Worm (Caenorhabditis elegans) whole organism, L1 larva: ENCODE measurements around the gene csn-6.
A peak's percentile ranks its signal among the peaks of the same experiment; 100 is the strongest.

Experiments
- C16A3.4 ChIP-seq: fragments of 150-350 bp; optimal IDR thresholded peaks from 2 replicates; lab custom pipeline; 2014; ENCODE audit warnings: missing biosample characterization, missing genetic modification characterization
- C34B4.2 ChIP-seq: sonication (generic microtip); optimal IDR thresholded peaks from 2 replicates; lab custom pipeline; 2017; ENCODE audit warnings: mild to moderate bottlenecking, missing genetic modification characterization, missing compliant biosample characterization
- F16B12.6 ChIP-seq: fragments of 150-350 bp; optimal IDR thresholded peaks from 2 replicates; lab custom pipeline; 2014; ENCODE audit warnings: missing biosample characterization, missing genetic modification characterization
- aha-1 ChIP-seq: fragments of 150-350 bp; optimal IDR thresholded peaks from 2 replicates; lab custom pipeline; 2014; ENCODE audit warnings: missing biosample characterization, missing genetic modification characterization
- alr-1 ChIP-seq: fragments of 200-800 bp; sonication (Bioruptor generic); optimal IDR thresholded peaks from 2 replicates; lab custom pipeline; 2018; ENCODE audit warnings: borderline replicate concordance, mild to moderate bottlenecking, missing genetic modification characterization, missing compliant biosample characterization
- aly-2 ChIP-seq: fragments of 150-350 bp; optimal IDR thresholded peaks from 2 replicates; lab custom pipeline; 2014; ENCODE audit warnings: missing biosample characterization, missing genetic modification characterization
- ceh-82 ChIP-seq, 3 experiments: fragments of 150-350 bp in 1 of 3; sonication (generic microtip) in 2 of 3; optimal IDR thresholded peaks; 2 replicates each; lab custom pipeline; 2014 to 2017; ENCODE audit warnings: missing biosample characterization in 3 of 3, missing genetic modification characterization in 3 of 3
- ceh-88 ChIP-seq: fragments of 200-800 bp; sonication (Bioruptor generic); IDR thresholded peaks from 2 replicates; pipeline ENCODE4 v1.3.6; 2022; ENCODE audit warnings: missing genetic modification characterization, missing compliant biosample characterization
- ces-1 ChIP-seq: fragments of 150-350 bp; optimal IDR thresholded peaks from 2 replicates; lab custom pipeline; 2014; ENCODE audit warnings: missing biosample characterization, missing genetic modification reagents, missing genetic modification characterization
- dpl-1 ChIP-seq, 3 experiments: fragments of 150-350 bp in 2 of 3; sonication (generic microtip) in 1 of 3; optimal IDR thresholded peaks; 2 replicates each; lab custom pipeline; 2014 to 2017; ENCODE audit warnings: missing biosample characterization in 3 of 3, missing genetic modification characterization in 3 of 3, missing genetic modification reagents in 3 of 3
- dsc-1 ChIP-seq: sonication (generic microtip); optimal IDR thresholded peaks from 2 replicates; lab custom pipeline; 2016; ENCODE audit warnings: mild to moderate bottlenecking, missing genetic modification characterization, missing compliant biosample characterization
- efl-1 ChIP-seq, 4 experiments: fragments of 150-350 bp; optimal IDR thresholded peaks in 3 of 4; peaks in 1 of 4; 1 replicate in 1 of 4; 2 replicates in 3 of 4; lab custom pipeline; 2014; ENCODE audit warnings: missing biosample characterization in 2 of 4, missing genetic modification characterization in 2 of 4, missing genetic modification reagents in 2 of 4
- egl-13 ChIP-seq: sonication (generic microtip); optimal IDR thresholded peaks from 2 replicates; lab custom pipeline; 2016; ENCODE audit warnings: missing genotype, missing genetic modification reagents, missing genetic modification characterization, missing compliant biosample characterization
- elt-2 ChIP-seq: sonication (generic microtip); optimal IDR thresholded peaks from 2 replicates; lab custom pipeline; 2016; ENCODE audit warnings: missing genetic modification characterization, mild to moderate bottlenecking, inconsistent platforms, missing compliant biosample characterization, missing genetic modification reagents
- ets-5 ChIP-seq: fragments of 200-800 bp; sonication (Bioruptor generic); IDR thresholded peaks from 2 replicates; pipeline ENCODE4 v1.3.6; 2022; ENCODE audit warnings: missing genetic modification characterization, missing compliant biosample characterization
- fkh-4 ChIP-seq: sonication (generic microtip); optimal IDR thresholded peaks from 2 replicates; lab custom pipeline; 2016; ENCODE audit warnings: missing compliant biosample characterization, missing genetic modification characterization, borderline replicate concordance
- fkh-8 ChIP-seq: sonication (generic microtip); optimal IDR thresholded peaks from 2 replicates; lab custom pipeline; 2016; ENCODE audit warnings: mild to moderate bottlenecking, missing genetic modification characterization, missing compliant biosample characterization
- fos-1 ChIP-seq: fragments of 150-350 bp; optimal IDR thresholded peaks from 2 replicates; lab custom pipeline; 2014; ENCODE audit warnings: missing biosample characterization, missing genetic modification characterization
- grh-1 ChIP-seq: fragments of 200-800 bp; sonication (Bioruptor generic); IDR thresholded peaks from 2 replicates; pipeline ENCODE4 v1.3.6; 2022; ENCODE audit warnings: missing genetic modification reagents, missing genetic modification characterization, missing compliant biosample characterization
- hpl-2 ChIP-seq: fragments of 150-350 bp; optimal IDR thresholded peaks from 2 replicates; lab custom pipeline; 2014; ENCODE audit warnings: missing biosample characterization, missing genetic modification reagents, missing genetic modification characterization
- isw-1 ChIP-seq: fragments of 200-800 bp; sonication (Bioruptor generic); IDR thresholded peaks from 2 replicates; pipeline ENCODE4 v1.3.6; 2022; ENCODE audit warnings: missing genetic modification characterization, missing compliant biosample characterization
- jun-1 ChIP-seq: fragments of 150-350 bp; optimal IDR thresholded peaks from 2 replicates; lab custom pipeline; 2014; ENCODE audit warnings: missing biosample characterization, missing genetic modification reagents, missing genetic modification characterization
- lin-14 ChIP-seq: fragments of 200-800 bp; sonication (Bioruptor generic); optimal IDR thresholded peaks from 2 replicates; lab custom pipeline; 2018; ENCODE audit warnings: mild to moderate bottlenecking, missing genetic modification characterization, moderate library complexity, missing compliant biosample characterization
- lin-15B ChIP-seq: fragments of 150-350 bp; sonication (generic microtip); optimal IDR thresholded peaks from 3 replicates; lab custom pipeline; 2014; ENCODE audit warnings: missing biosample characterization, missing genetic modification characterization
- lin-39 ChIP-seq: fragments of 150-350 bp; optimal IDR thresholded peaks from 2 replicates; lab custom pipeline; 2014; ENCODE audit warnings: missing biosample characterization, missing genetic modification reagents, missing genetic modification characterization
- lir-3 ChIP-seq: sonication (generic microtip); optimal IDR thresholded peaks from 2 replicates; lab custom pipeline; 2016; ENCODE audit warnings: mild to moderate bottlenecking, missing genetic modification characterization, moderate library complexity, missing compliant biosample characterization; ENCODE audit not compliant: poor library complexity
- mab-9 ChIP-seq: fragments of 200-800 bp; sonication (Bioruptor generic); IDR thresholded peaks from 2 replicates; pipeline ENCODE4 v1.3.6; 2022; ENCODE audit warnings: missing genetic modification reagents, missing genetic modification characterization, missing compliant biosample characterization
- mdl-1 ChIP-seq, 2 experiments: fragments of 150-350 bp; optimal IDR thresholded peaks; 2 replicates each; lab custom pipeline; 2014 to 2017; ENCODE audit warnings: missing biosample characterization in 2 of 2, missing genetic modification characterization in 2 of 2, inconsistent platforms in 1 of 2
- mef-2 ChIP-seq: fragments of 150-350 bp; optimal IDR thresholded peaks from 2 replicates; lab custom pipeline; 2014; ENCODE audit warnings: missing biosample characterization, missing genetic modification characterization
- nhr-12 ChIP-seq: sonication (generic microtip); optimal IDR thresholded peaks from 2 replicates; lab custom pipeline; 2017; ENCODE audit warnings: missing biosample characterization, missing genetic modification characterization
- nhr-19 ChIP-seq: fragments of 200-800 bp; sonication (Bioruptor generic); conservative IDR thresholded peaks from 2 replicates; pipeline ENCODE4 v1.3.6; 2022; ENCODE audit warnings: missing genetic modification characterization, missing compliant biosample characterization
- nhr-20 ChIP-seq: sonication (generic microtip); optimal IDR thresholded peaks from 2 replicates; lab custom pipeline; 2016; ENCODE audit warnings: mild to moderate bottlenecking, missing genetic modification characterization, missing compliant biosample characterization
- nhr-28 ChIP-seq: fragments of 150-350 bp; optimal IDR thresholded peaks from 2 replicates; lab custom pipeline; 2014; ENCODE audit warnings: missing biosample characterization, missing genetic modification characterization
- nhr-47 ChIP-seq: sonication (generic microtip); optimal IDR thresholded peaks from 2 replicates; lab custom pipeline; 2016; ENCODE audit warnings: mild to moderate bottlenecking, missing genetic modification characterization, moderate library complexity, missing compliant biosample characterization
- nhr-71 ChIP-seq: sonication (generic microtip); optimal IDR thresholded peaks from 2 replicates; lab custom pipeline; 2016; ENCODE audit warnings: mild to moderate bottlenecking, missing genetic modification characterization, moderate library complexity, missing compliant biosample characterization
- nhr-76 ChIP-seq: sonication (generic microtip); optimal IDR thresholded peaks from 2 replicates; lab custom pipeline; 2017; ENCODE audit warnings: missing biosample characterization, missing genetic modification characterization
- nhr-77 ChIP-seq: fragments of 150-350 bp; optimal IDR thresholded peaks from 2 replicates; lab custom pipeline; 2014; ENCODE audit warnings: missing biosample characterization, missing genetic modification characterization
- nhr-85 ChIP-seq: sonication (generic microtip); peaks from one replicate; lab custom pipeline; 2016; ENCODE audit warnings: missing genetic modification characterization, inconsistent platforms, missing compliant biosample characterization
- nhr-90 ChIP-seq: sonication (generic microtip); optimal IDR thresholded peaks from 2 replicates; lab custom pipeline; 2016; ENCODE audit warnings: mild to moderate bottlenecking, missing genetic modification characterization, missing compliant biosample characterization; ENCODE audit not compliant: poor library complexity
- pqm-1 ChIP-seq: sonication (generic microtip); optimal IDR thresholded peaks from 3 replicates; lab custom pipeline; 2017; ENCODE audit warnings: missing biosample characterization, missing genetic modification characterization
- skn-1 ChIP-seq: fragments of 150-350 bp; optimal IDR thresholded peaks from 2 replicates; lab custom pipeline; 2014; ENCODE audit warnings: missing biosample characterization, missing genetic modification characterization
- snpc-4 ChIP-seq: fragments of 150-350 bp; optimal IDR thresholded peaks from 2 replicates; lab custom pipeline; 2014; ENCODE audit warnings: missing biosample characterization, missing genetic modification characterization
- snu-23 ChIP-seq: sonication (generic microtip); optimal IDR thresholded peaks from 2 replicates; lab custom pipeline; 2016; ENCODE audit warnings: missing genetic modification characterization, missing compliant biosample characterization
- sptf-1 ChIP-seq: fragments of 150-350 bp; optimal IDR thresholded peaks from 2 replicates; lab custom pipeline; 2014; ENCODE audit warnings: missing biosample characterization, missing genetic modification characterization
- sup-37 ChIP-seq: fragments of 200-800 bp; sonication (Bioruptor generic); optimal IDR thresholded peaks from 2 replicates; lab custom pipeline; 2018; ENCODE audit warnings: mild to moderate bottlenecking, missing genetic modification characterization, missing compliant biosample characterization
- tbx-2 ChIP-seq: sonication (generic microtip); optimal IDR thresholded peaks from 2 replicates; lab custom pipeline; 2016; ENCODE audit warnings: missing genetic modification characterization, missing compliant biosample characterization
- unc-30 ChIP-seq: sonication (generic microtip); optimal IDR thresholded peaks from 2 replicates; lab custom pipeline; 2017; ENCODE audit warnings: missing biosample characterization, missing genetic modification characterization
- unc-62 ChIP-seq: fragments of 150-350 bp; optimal IDR thresholded peaks from 2 replicates; lab custom pipeline; 2014; ENCODE audit warnings: missing biosample characterization, missing genetic modification reagents, missing genetic modification characterization
- unc-86 ChIP-seq: sonication (generic microtip); optimal IDR thresholded peaks from 2 replicates; lab custom pipeline; 2016; ENCODE audit warnings: missing genetic modification characterization, missing compliant biosample characterization
- vab-15 ChIP-seq: sonication (generic microtip); optimal IDR thresholded peaks from 2 replicates; lab custom pipeline; 2017; ENCODE audit warnings: missing genotype, mild to moderate bottlenecking, missing genetic modification characterization, missing compliant biosample characterization
- xbp-1 ChIP-seq: sonication (generic microtip); optimal IDR thresholded peaks from 2 replicates; lab custom pipeline; 2016; ENCODE audit warnings: missing genetic modification characterization, missing compliant biosample characterization
- ztf-11 ChIP-seq, 2 experiments: sonication (generic microtip); optimal IDR thresholded peaks; 2 replicates each; lab custom pipeline; 2016 to 2017; ENCODE audit warnings: missing genetic modification characterization in 2 of 2, missing biosample characterization in 1 of 2, missing compliant biosample characterization in 1 of 2
- ztf-4 ChIP-seq: fragments of 150-350 bp; optimal IDR thresholded peaks from 2 replicates; lab custom pipeline; 2014; ENCODE audit warnings: missing biosample characterization, missing genetic modification characterization

Gene csn-6

DNA sequence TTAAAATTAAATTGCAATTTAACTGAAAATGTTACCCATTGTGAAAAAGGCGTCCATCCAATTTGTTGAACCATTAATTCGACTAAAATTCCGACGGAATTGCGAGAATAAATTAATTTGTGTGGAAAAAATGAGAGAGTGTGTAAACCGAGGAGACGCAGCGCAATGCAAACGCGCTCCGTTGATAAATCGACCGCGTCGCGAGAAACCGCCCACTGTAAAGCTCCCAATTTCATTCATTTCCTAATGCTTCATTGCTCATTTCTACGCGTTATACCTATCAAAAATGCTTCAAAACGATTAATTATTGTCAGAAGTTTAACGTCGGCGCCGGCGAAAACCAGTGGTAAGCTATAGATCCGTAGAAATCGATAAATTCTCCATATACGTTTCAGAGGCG is 2.9 kb upstream of the csn-6 start, which contains the start of the genes Y67H2A.2 and micu-1 (continued):
- TF ChIP-seq grh-1 (GFP tag; lab: Robert Waterston, UW) (no peak), ces-1 (GFP tag; lab: Kevin White, UChicago) (no peak), nhr-19 (GFP tag; lab: Robert Waterston, UW) (peak; percentile 80), lin-14 (GFP tag; lab: Kevin White, UChicago) (peak; percentile 86), dpl-1 (GFP tag; optimal IDR thresholded peaks at IDR 0.05; lab: Kevin White, UChicago) (peak; percentile 62 to 78 (median 77)), pqm-1 (tag; lab: Kevin White, UChicago) (no peak), unc-30 (tag; lab: Kevin White, UChicago) (no peak), fkh-8 (tag; lab: Kevin White, UChicago) (peak; percentile 83), snu-23 (GFP tag; lab: Kevin White, UChicago) (peak; percentile 87), C34B4.2 (tag; lab: Kevin White, UChicago) (no peak), aha-1 (tag; lab: Kevin White, UChicago) (no peak), sup-37 (GFP tag; lab: Kevin White, UChicago) (no peak), nhr-47 (tag; lab: Kevin White, UChicago) (peak; percentile 92), ceh-88 (0 out of 2 replicates have a peak, but pooled peaks have one; percentile 24), snpc-4 (tag; lab: Kevin White, UChicago) (peak; percentile 69), ztf-11 (tag; optimal IDR thresholded peaks at IDR 0.05; lab: Kevin White, UChicago) (peak in 1 of 2 experiments; percentile 60), lir-3 (tag; lab: Kevin White, UChicago) (peak; percentile 50), lin-39 (tag; lab: Kevin White, UChicago) (peak; percentile 50), aly-2 (peak; percentile 41), ets-5 (GFP tag; lab: Robert Waterston, UW) (no peak), F16B12.6 (tag; lab: Kevin White, UChicago) (peak; percentile 51), alr-1 (tag; lab: Kevin White, UChicago) (no peak), nhr-90 (tag; lab: Kevin White, UChicago) (peak; percentile 72), jun-1 (tag; lab: Kevin White, UChicago) (peak; percentile 64), skn-1 (tag; lab: Kevin White, UChicago) (peak; percentile 62), C16A3.4 (tag; lab: Kevin White, UChicago) (peak; percentile 76), nhr-85 (tag; lab: Kevin White, UChicago) (peak; percentile 78), nhr-20 (tag; lab: Kevin White, UChicago) (peak; percentile 81), fkh-4 (tag; lab: Kevin White, UChicago) (no peak), mdl-1 (tag; optimal IDR thresholded peaks at IDR 0.05; lab: Kevin White, UChicago) (peak in 1 of 2 experiments; percentile 68), nhr-76 (tag; lab: Kevin White, UChicago) (no peak), lin-15B (tag; lab: Kevin White, UChicago) (peak; percentile 88), egl-13 (peak; percentile 60), nhr-71 (tag; lab: Kevin White, UChicago) (peak; percentile 90), tbx-2 (tag; lab: Kevin White, UChicago) (peak; percentile 82), vab-15 (tag; lab: Kevin White, UChicago) (peak; percentile 61), ztf-4 (tag; lab: Kevin White, UChicago) (no peak), efl-1 (optimal IDR thresholded peaks at IDR 0.05; lab: Kevin White, UChicago) (peak; percentile 80 to 82), efl-1 (GFP tag; optimal IDR thresholded peaks at IDR 0.05 in 1 of 2; lab: Kevin White, UChicago) (peak; percentile 73 to 97), mef-2 (tag; lab: Kevin White, UChicago) (peak; percentile 8), hpl-2 (GFP tag; lab: Kevin White, UChicago) (peak; percentile 18), unc-62 (GFP tag; lab: Kevin White, UChicago) (no peak), ceh-82 (tag; optimal IDR thresholded peaks at IDR 0.05; lab: Kevin White, UChicago) (peak; percentile 63 to 79 (median 74)), unc-86 (tag; lab: Kevin White, UChicago) (peak; percentile 80), nhr-12 (no peak), nhr-77 (tag; lab: Kevin White, UChicago) (peak; percentile 63), isw-1 (GFP tag; lab: Robert Waterston, UW) (peak; percentile 70), xbp-1 (tag; lab: Kevin White, UChicago) (peak; percentile 84), sptf-1 (tag; lab: Kevin White, UChicago) (no peak), elt-2 (peak; percentile 45), mab-9 (GFP tag; lab: Robert Waterston, UW) (peak; percentile 84), dsc-1 (tag; lab: Kevin White, UChicago) (peak; percentile 88), nhr-28 (tag; lab: Kevin White, UChicago) (no peak), fos-1 (peak; percentile 51)
